Fruit fly (Drosophila melanogaster): ENCODE results near the gene Rtel1.

The Rtel1 gene

DNA sequence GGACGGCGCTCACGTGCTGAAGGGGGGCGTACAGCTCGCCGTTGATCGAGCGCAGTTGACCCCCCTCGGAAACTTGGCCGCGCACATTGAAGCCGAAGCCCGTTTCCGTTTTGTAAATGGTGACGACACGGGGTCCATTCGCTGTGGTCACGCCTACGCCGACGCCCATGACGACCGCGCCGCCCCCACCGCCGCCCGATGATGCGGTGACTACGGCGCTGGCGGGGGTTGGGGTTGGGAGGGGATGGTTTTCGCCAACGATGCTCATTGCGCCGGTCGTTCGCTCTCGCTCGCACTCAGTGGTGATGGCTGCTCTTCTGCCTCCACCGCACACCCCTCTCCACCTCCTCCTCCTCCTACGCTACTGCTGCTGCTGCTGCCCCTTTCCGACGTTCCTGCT is 10.4 kb upstream of the Rtel1 start (continued):
- TF ChIP-seq D (optimal IDR thresholded peaks at IDR 0.05) (no peak), D (GFP tag; optimal IDR thresholded peaks at IDR 0.05) (no peak), BEAF-32 (GFP tag; optimal IDR thresholded peaks at IDR 0.05) (no peak), CG13424 (tag; optimal IDR thresholded peaks at IDR 0.05) (no peak), lbe (GFP tag; optimal IDR thresholded peaks at IDR 0.05) (no peak), vnd (GFP tag; IDR thresholded peaks at IDR 0.05; ENCODE audit: partially characterized antibody) (no peak), CG10979 (tag; optimal IDR thresholded peaks at IDR 0.05) (no peak), Opbp (GFP tag; IDR thresholded peaks at IDR 0.05; ENCODE audit: partially characterized antibody) (no peak), trh (GFP tag; optimal IDR thresholded peaks at IDR 0.05) (no peak), CG2120 (GFP tag; optimal IDR thresholded peaks at IDR 0.05) (peak; percentile 21), NfI (GFP tag; optimal IDR thresholded peaks at IDR 0.05) (no peak), Adf1 (GFP tag; IDR thresholded peaks at IDR 0.05) (peak; percentile 81), HLH4C (GFP tag; IDR thresholded peaks at IDR 0.05; ENCODE audit: partially characterized antibody) (no peak), gcm (GFP tag; optimal IDR thresholded peaks at IDR 0.05) (no peak), fru (optimal IDR thresholded peaks at IDR 0.05) (no peak), Fer3 (tag; optimal IDR thresholded peaks at IDR 0.05) (no peak), CkIIα-i1 (GFP tag; IDR thresholded peaks at IDR 0.05) (no peak), Fer2 (tag; optimal IDR thresholded peaks at IDR 0.05) (no peak), dm (GFP tag; optimal IDR thresholded peaks at IDR 0.05) (no peak), CG2129 (GFP tag; IDR thresholded peaks at IDR 0.05; ENCODE audit: partially characterized antibody) (no peak), ap (GFP tag; IDR thresholded peaks at IDR 0.05) (no peak), Dbx (GFP tag; IDR thresholded peaks at IDR 0.05) (peak; percentile 69), gro (GFP tag; optimal IDR thresholded peaks at IDR 0.05) (no peak), ems (GFP tag; optimal IDR thresholded peaks at IDR 0.05) (no peak), CG7963 (GFP tag; IDR thresholded peaks at IDR 0.05; ENCODE audit: partially characterized antibody) (no peak), HmgZ (tag; optimal IDR thresholded peaks at IDR 0.05) (no peak), unc-4 (GFP tag; IDR thresholded peaks at IDR 0.05; ENCODE audit: partially characterized antibody) (no peak), B-H2 (GFP tag; optimal IDR thresholded peaks at IDR 0.05) (no peak), CG9817 (tag; optimal IDR thresholded peaks at IDR 0.05) (no peak), Mes4 (GFP tag; optimal IDR thresholded peaks at IDR 0.05) (no peak), chif (GFP tag; optimal IDR thresholded peaks at IDR 0.05) (no peak), GATAe (GFP tag; conservative IDR thresholded peaks at IDR 0.05) (no peak), dimm (GFP tag; IDR thresholded peaks at IDR 0.05) (no peak), lola (GFP tag; optimal IDR thresholded peaks at IDR 0.05) (no peak), CG13894 (tag; optimal IDR thresholded peaks at IDR 0.05) (no peak), onecut (GFP tag; IDR thresholded peaks at IDR 0.05) (no peak), CG17612 (GFP tag; IDR thresholded peaks at IDR 0.05) (no peak), Nf-YA (GFP tag; IDR thresholded peaks at IDR 0.05) (no peak), bowl (GFP tag; IDR thresholded peaks at IDR 0.05) (no peak), CG11560 (tag; IDR thresholded peaks at IDR 0.05) (no peak), Ravus (GFP tag; IDR thresholded peaks at IDR 0.05) (no peak), Hr39 (optimal IDR thresholded peaks at IDR 0.05) (no peak), CG4617 (GFP tag; optimal IDR thresholded peaks at IDR 0.05; ENCODE audit: borderline replicate concordance) (no peak), CG8089 (GFP tag; optimal IDR thresholded peaks at IDR 0.05) (no peak), CG12391 (tag; optimal IDR thresholded peaks at IDR 0.05) (no peak), Dp (GFP tag; optimal IDR thresholded peaks at IDR 0.05) (no peak), bsh (GFP tag; optimal IDR thresholded peaks at IDR 0.05) (no peak), lab (GFP tag; optimal IDR thresholded peaks at IDR 0.05) (peak; percentile 44), cwo (GFP tag; optimal IDR thresholded peaks at IDR 0.05) (peak; percentile 62), Elba2 (GFP tag; optimal IDR thresholded peaks at IDR 0.05) (no peak), Taf1 (GFP tag; IDR thresholded peaks at IDR 0.05) (0 out of 2 replicates have a peak, but pooled peaks have one; percentile 15), CG43689 (GFP tag; IDR thresholded peaks at IDR 0.05) (no peak)

Measured in whole organism, embryonic.